Worm (Caenorhabditis elegans) whole organism, L4/young adult: ENCODE data around the gene spr-3.

Experiments
- W03F9.2 ChIP-seq: fragments of 150-350 bp; optimal IDR thresholded peaks from 2 replicates; lab custom pipeline; 2014; ENCODE audit warnings: missing biosample characterization, missing genetic modification characterization
- dao-5 ChIP-seq: sonication (generic microtip); optimal IDR thresholded peaks from 2 replicates; lab custom pipeline; 2016; ENCODE audit warnings: missing genotype, missing genetic modification characterization, moderate library complexity, missing compliant biosample characterization
- him-1 ChIP-seq: sonication (generic microtip); optimal IDR thresholded peaks from 2 replicates; lab custom pipeline; 2016; ENCODE audit warnings: missing genotype, missing genetic modification reagents, missing genetic modification characterization, missing compliant biosample characterization

DNA sequence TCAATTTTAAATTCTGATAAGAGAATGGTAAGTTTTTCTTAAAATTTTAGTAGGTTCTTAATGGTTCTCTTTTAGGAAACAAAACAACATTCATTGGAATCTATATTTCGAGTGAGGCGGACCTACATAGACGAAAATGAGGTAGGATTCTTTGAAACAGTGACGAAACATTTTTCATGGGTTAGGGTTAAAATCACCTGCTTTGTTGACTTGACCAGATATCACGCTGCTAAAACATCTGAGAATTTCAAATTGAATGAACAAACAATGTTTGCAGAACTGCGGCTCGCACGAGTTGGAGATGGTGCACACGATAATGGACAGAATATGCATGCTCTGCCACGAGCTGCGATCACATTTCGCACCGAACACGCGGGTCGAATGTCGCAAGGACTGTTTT lies 48.4 kb downstream of the spr-3 start:
- no peak for TF ChIP-seq him-1
- TF ChIP-seq dao-5 (tag; lab: Kevin White, UChicago), result no peak
- no peak for TF ChIP-seq W03F9.2 (tag; lab: Kevin White, UChicago)
